Worm (Caenorhabditis elegans) whole organism, young adult: Measurements from ENCODE around the gene dnc-1.

Experiments used
- cebp-2 ChIP-seq: fragments of 200-800 bp; sonication (Bioruptor generic); IDR thresholded peaks from 2 replicates; pipeline ENCODE4 v1.3.6; 2022; ENCODE audit warnings: missing genetic modification characterization, missing compliant biosample characterization
- unc-130 ChIP-seq: sonication (generic microtip); optimal IDR thresholded peaks from 2 replicates; lab custom pipeline; 2016; ENCODE audit warnings: missing genetic modification reagents, missing genetic modification characterization, missing compliant biosample characterization
- ztf-3 ChIP-seq: fragments of 200-800 bp; sonication (Bioruptor generic); optimal IDR thresholded peaks from 2 replicates; lab custom pipeline; 2018; ENCODE audit warnings: mild to moderate bottlenecking, missing genetic modification characterization, missing compliant biosample characterization

DNA sequence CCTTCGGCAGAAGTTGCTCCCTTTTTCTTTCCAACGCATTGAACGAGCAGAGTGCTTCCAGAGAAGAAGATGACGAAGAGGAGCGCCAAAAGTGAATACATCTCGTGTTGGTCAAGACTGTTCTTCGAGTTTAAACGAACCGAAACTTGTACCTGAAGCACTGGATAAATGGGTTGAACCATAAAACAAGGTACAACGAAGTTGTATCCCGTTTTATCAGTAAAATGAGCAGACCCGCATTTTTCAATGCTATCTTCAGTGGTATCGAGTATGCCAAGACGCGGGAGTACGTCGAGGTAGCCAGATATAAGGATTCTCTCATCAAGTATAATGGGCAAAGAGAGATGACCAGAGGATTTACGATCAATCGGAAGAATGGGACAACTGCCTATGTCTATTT, 45.7 kb downstream of the dnc-1 start, which contains the start of gene F13E9.16:
- TF ChIP-seq unc-130: no peak
- no peak for TF ChIP-seq ztf-3
- TF ChIP-seq cebp-2 (GFP tag; lab: Robert Waterston, UW): no peak
